Worm (Caenorhabditis elegans) whole organism, early embryonic: ENCODE results near the gene twk-5.

Experiments used
- F13C5.2 ChIP-seq: sonication (generic microtip); optimal IDR thresholded peaks from 2 replicates; lab custom pipeline; 2017; ENCODE audit warnings: mild to moderate bottlenecking, missing genetic modification characterization, inconsistent platforms, missing compliant biosample characterization
- ama-1 ChIP-seq: fragments of 150-350 bp; optimal IDR thresholded peaks from 2 replicates; lab custom pipeline; 2014
- flt-1 ChIP-seq: fragments of 200-800 bp; sonication (Bioruptor generic); IDR thresholded peaks from 2 replicates; pipeline ENCODE4 v1.3.6; 2022; ENCODE audit warnings: missing genetic modification characterization, missing compliant biosample characterization
- hmg-4 ChIP-seq: fragments of 200-800 bp; sonication (Bioruptor generic); optimal IDR thresholded peaks from 2 replicates; lab custom pipeline; 2018; ENCODE audit warnings: mild to moderate bottlenecking, missing genetic modification characterization, missing compliant biosample characterization
- tbx-11 ChIP-seq: fragments of 200-800 bp; sonication (Bioruptor generic); IDR thresholded peaks from 2 replicates; pipeline ENCODE4 v1.3.6; 2022; ENCODE audit warnings: missing genetic modification characterization, missing compliant biosample characterization

ce11 chrII:11492843-11493242 lies 7.7 kb upstream of the twk-5 start, which contains the start of gene hacl-1:
- no peak for TF ChIP-seq ama-1
- no peak for TF ChIP-seq hmg-4 (GFP tag; lab: Kevin White, UChicago)
- TF ChIP-seq flt-1 = no peak
- no peak for TF ChIP-seq tbx-11 (GFP tag; lab: Robert Waterston, UW)
- no peak for TF ChIP-seq F13C5.2 (tag; lab: Kevin White, UChicago)
